Worm (Caenorhabditis elegans) whole organism, midembryonic: ENCODE data around the gene fbxb-20.

Experiments used
- T22C8.4 ChIP-seq: fragments of 200-800 bp; sonication (Bioruptor generic); IDR thresholded peaks from 2 replicates; pipeline ENCODE4 v1.3.6; 2022; ENCODE audit warnings: missing genetic modification characterization, missing compliant biosample characterization
- cog-1 ChIP-seq: sonication (generic microtip); optimal IDR thresholded peaks from 2 replicates; lab custom pipeline; 2016; ENCODE audit warnings: missing genetic modification characterization, missing compliant biosample characterization
- flt-1 ChIP-seq: fragments of 200-800 bp; sonication (Bioruptor generic); IDR thresholded peaks from 2 replicates; pipeline ENCODE4 v1.3.6; 2022; ENCODE audit warnings: missing genetic modification characterization, missing compliant biosample characterization
- med-1 ChIP-seq: sonication (generic microtip); optimal IDR thresholded peaks from 2 replicates; lab custom pipeline; 2017; ENCODE audit warnings: missing genetic modification characterization, mild to moderate bottlenecking, missing compliant biosample characterization, antibody characterized with exemption, missing genetic modification reagents; ENCODE audit not compliant: insufficient read depth
- ref-1 ChIP-seq: fragments of 200-800 bp; sonication (Bioruptor generic); conservative IDR thresholded peaks from 2 replicates; pipeline ENCODE4 v1.3.6; 2022; ENCODE audit warnings: missing genetic modification reagents, missing genetic modification characterization, missing compliant biosample characterization
- tab-1 ChIP-seq: fragments of 200-800 bp; sonication (Bioruptor generic); IDR thresholded peaks from 2 replicates; pipeline ENCODE4 v1.3.6; 2022; ENCODE audit warnings: missing genetic modification characterization, missing compliant biosample characterization
- ztf-23 ChIP-seq: fragments of 200-800 bp; sonication (Bioruptor generic); IDR thresholded peaks from 2 replicates; pipeline ENCODE4 v1.3.6; 2022; ENCODE audit warnings: missing genetic modification reagents, missing genetic modification characterization, missing compliant biosample characterization
- ztf-29 ChIP-seq: fragments of 200-800 bp; sonication (Bioruptor generic); IDR thresholded peaks from 2 replicates; pipeline ENCODE4 v1.3.6; 2022; ENCODE audit warnings: missing genetic modification reagents, missing genetic modification characterization, missing compliant biosample characterization

ce11 chrII:1635969-1636368 lies 14.4 kb downstream of the fbxb-20 start:
- TF ChIP-seq T22C8.4 (GFP tag; lab: Robert Waterston, UW) (no peak), ztf-29 (GFP tag; lab: Robert Waterston, UW) (no peak), flt-1 (GFP tag; lab: Robert Waterston, UW) (no peak), med-1 (GFP tag; lab: Kevin White, UChicago) (no peak), tab-1 (no peak), cog-1 (tag; lab: Kevin White, UChicago) (no peak), ztf-23 (GFP tag; lab: Robert Waterston, UW) (no peak), ref-1 (GFP tag; lab: Robert Waterston, UW) (no peak)
